Worm (Caenorhabditis elegans) whole organism, midembryonic: ENCODE data around the gene ubc-26.

Source experiments
- cog-1 ChIP-seq: sonication (generic microtip); optimal IDR thresholded peaks from 2 replicates; lab custom pipeline; 2016; ENCODE audit warnings: missing genetic modification characterization, missing compliant biosample characterization
- klf-2 ChIP-seq: fragments of 200-800 bp; sonication (Bioruptor generic); conservative IDR thresholded peaks from 2 replicates; pipeline ENCODE4 v1.3.6; 2022; ENCODE audit warnings: missing genetic modification reagents, missing genetic modification characterization, missing compliant biosample characterization
- med-1 ChIP-seq: sonication (generic microtip); optimal IDR thresholded peaks from 2 replicates; lab custom pipeline; 2017; ENCODE audit warnings: missing genetic modification characterization, mild to moderate bottlenecking, missing compliant biosample characterization, antibody characterized with exemption, missing genetic modification reagents; ENCODE audit not compliant: insufficient read depth
- tab-1 ChIP-seq: fragments of 200-800 bp; sonication (Bioruptor generic); IDR thresholded peaks from 2 replicates; pipeline ENCODE4 v1.3.6; 2022; ENCODE audit warnings: missing genetic modification characterization, missing compliant biosample characterization

DNA sequence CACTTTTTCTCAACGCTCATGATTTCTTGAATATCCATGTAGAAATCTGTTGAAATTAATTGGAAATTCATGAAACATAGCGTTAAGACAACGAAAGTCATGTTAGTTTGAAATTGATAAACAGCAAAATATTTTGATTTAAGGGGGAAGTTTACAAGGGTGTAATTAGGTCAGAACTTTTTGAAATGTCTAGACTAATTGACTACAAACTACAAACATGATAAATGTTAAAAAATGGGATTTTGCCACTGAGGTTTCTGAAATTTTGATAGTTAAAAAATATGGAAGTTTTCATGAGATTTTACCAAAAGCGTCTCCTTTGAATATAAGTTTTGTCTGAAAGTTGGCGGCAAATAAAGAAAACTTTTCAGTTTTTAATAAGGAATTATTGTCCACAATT lies 37.7 kb upstream of the ubc-26 start, which contains the start of gene irld-65:
- TF ChIP-seq cog-1 (no peak), med-1 (GFP tag; lab: Kevin White, UChicago) (no peak), klf-2 (GFP tag; lab: Robert Waterston, UW) (no peak), tab-1 (no peak)
